Worm (Caenorhabditis elegans) whole organism, L2 larva: ENCODE results near the gene fip-3.
A peak's percentile ranks its signal among the peaks of the same experiment; 100 is the strongest.

Experiments
- C34F6.9 ChIP-seq: fragments of 150-350 bp; optimal IDR thresholded peaks from 2 replicates; lab custom pipeline; 2014; ENCODE audit warnings: missing biosample characterization, missing genetic modification characterization
- R02D3.7 ChIP-seq: fragments of 150-350 bp; optimal IDR thresholded peaks from 2 replicates; lab custom pipeline; 2014; ENCODE audit warnings: missing biosample characterization, missing genetic modification characterization
- ZK546.5 ChIP-seq: sonication (generic microtip); optimal IDR thresholded peaks from 2 replicates; lab custom pipeline; 2017; ENCODE audit warnings: missing biosample characterization, missing genetic modification characterization
- alr-1 ChIP-seq: fragments of 150-350 bp; optimal IDR thresholded peaks from 2 replicates; lab custom pipeline; 2014; ENCODE audit warnings: missing biosample characterization, missing genetic modification characterization
- ama-1 ChIP-seq: fragments of 150-350 bp; optimal IDR thresholded peaks from 2 replicates; lab custom pipeline; 2018; ENCODE audit warnings: inconsistent platforms
- blmp-1 ChIP-seq: sonication (generic microtip); optimal IDR thresholded peaks from 2 replicates; lab custom pipeline; 2017; ENCODE audit warnings: missing genetic modification characterization, mild to moderate bottlenecking, missing compliant biosample characterization, antibody characterized with exemption, moderate library complexity; ENCODE audit not compliant: insufficient read depth
- dmd-4 ChIP-seq: sonication (generic microtip); optimal IDR thresholded peaks from 2 replicates; lab custom pipeline; 2017; ENCODE audit warnings: missing biosample characterization, missing genetic modification characterization
- egl-27 ChIP-seq: sonication (generic microtip); optimal IDR thresholded peaks from 3 replicates; lab custom pipeline; 2017; ENCODE audit warnings: missing biosample characterization, missing genetic modification reagents, missing genetic modification characterization
- elt-3 ChIP-seq: sonication (generic microtip); optimal IDR thresholded peaks from 2 replicates; lab custom pipeline; 2017; ENCODE audit warnings: missing biosample characterization, missing genetic modification characterization
- fos-1 ChIP-seq: fragments of 150-350 bp; optimal IDR thresholded peaks from 2 replicates; lab custom pipeline; 2014; ENCODE audit warnings: missing biosample characterization, missing genetic modification characterization
- gmeb-1 ChIP-seq: fragments of 150-350 bp; optimal IDR thresholded peaks from 2 replicates; lab custom pipeline; 2014; ENCODE audit warnings: missing biosample characterization, missing genetic modification characterization
- lin-13 ChIP-seq: fragments of 150-350 bp; optimal IDR thresholded peaks from 2 replicates; lab custom pipeline; 2014; ENCODE audit warnings: missing biosample characterization, missing genetic modification reagents, missing genetic modification characterization
- lin-39 ChIP-seq: fragments of 150-350 bp; optimal IDR thresholded peaks from 2 replicates; lab custom pipeline; 2014; ENCODE audit warnings: missing biosample characterization, missing genetic modification reagents, missing genetic modification characterization
- lsy-2 ChIP-seq, 2 experiments: fragments of 150-350 bp in 1 of 2; sonication (generic microtip) in 1 of 2; optimal IDR thresholded peaks; 2 replicates each; lab custom pipeline; 2014 to 2017; ENCODE audit warnings: missing biosample characterization in 2 of 2, missing genetic modification characterization in 2 of 2
- mbf-1 ChIP-seq: sonication (generic microtip); optimal IDR thresholded peaks from 2 replicates; lab custom pipeline; 2017; ENCODE audit warnings: missing biosample characterization, missing genetic modification characterization
- mdl-1 ChIP-seq, 2 experiments: fragments of 150-350 bp in 1 of 2; sonication (generic microtip) in 1 of 2; optimal IDR thresholded peaks; 2 replicates each; lab custom pipeline; 2017; ENCODE audit warnings: missing biosample characterization in 2 of 2, missing genetic modification characterization in 2 of 2
- nhr-10 ChIP-seq: sonication (generic microtip); optimal IDR thresholded peaks from 2 replicates; lab custom pipeline; 2017; ENCODE audit warnings: missing biosample characterization, missing genetic modification characterization
- nhr-129 ChIP-seq: fragments of 150-350 bp; optimal IDR thresholded peaks from 2 replicates; lab custom pipeline; 2014; ENCODE audit warnings: missing biosample characterization, missing genetic modification characterization
- nhr-21 ChIP-seq: fragments of 150-350 bp; optimal IDR thresholded peaks from 2 replicates; lab custom pipeline; 2014; ENCODE audit warnings: missing biosample characterization, missing genetic modification characterization
- nhr-23 ChIP-seq: fragments of 150-350 bp; optimal IDR thresholded peaks from 2 replicates; lab custom pipeline; 2014; ENCODE audit warnings: missing biosample characterization, missing genetic modification reagents, missing genetic modification characterization
- nhr-237 ChIP-seq: fragments of 150-350 bp; optimal IDR thresholded peaks from 2 replicates; lab custom pipeline; 2014; ENCODE audit warnings: missing biosample characterization, missing genetic modification characterization
- nhr-6 ChIP-seq: fragments of 150-350 bp; optimal IDR thresholded peaks from 2 replicates; lab custom pipeline; 2014; ENCODE audit warnings: missing biosample characterization, missing genetic modification characterization
- nhr-77 ChIP-seq: fragments of 150-350 bp; optimal IDR thresholded peaks from 2 replicates; lab custom pipeline; 2014; ENCODE audit warnings: missing biosample characterization, missing genetic modification characterization
- sem-4 ChIP-seq: fragments of 150-350 bp; optimal IDR thresholded peaks from 2 replicates; lab custom pipeline; 2014; ENCODE audit warnings: missing biosample characterization, missing genetic modification reagents, missing genetic modification characterization
- skn-1 ChIP-seq: sonication (generic microtip); optimal IDR thresholded peaks from 2 replicates; lab custom pipeline; 2017; ENCODE audit warnings: missing biosample characterization, missing genetic modification characterization
- sma-3 ChIP-seq: sonication (generic microtip); optimal IDR thresholded peaks from 2 replicates; lab custom pipeline; 2016; ENCODE audit warnings: missing genetic modification reagents, missing genetic modification characterization, missing compliant biosample characterization
- sma-9 ChIP-seq, 2 experiments: fragments of 150-350 bp in 1 of 2; sonication (generic microtip) in 1 of 2; optimal IDR thresholded peaks; 2 replicates each; lab custom pipeline; 2014 to 2016; ENCODE audit warnings: missing genetic modification characterization in 2 of 2, mild to moderate bottlenecking in 1 of 2, missing biosample characterization in 1 of 2, missing compliant biosample characterization in 1 of 2, missing genetic modification reagents in 1 of 2, moderate library complexity in 1 of 2
- unc-39 ChIP-seq: fragments of 150-350 bp; optimal IDR thresholded peaks from 2 replicates; lab custom pipeline; 2014; ENCODE audit warnings: missing biosample characterization, missing genetic modification characterization
- unc-55 ChIP-seq: fragments of 150-350 bp; sonication (generic microtip); optimal IDR thresholded peaks from 3 replicates; lab custom pipeline; 2014; ENCODE audit warnings: missing biosample characterization, missing genetic modification reagents, missing genetic modification characterization
- zag-1 ChIP-seq: fragments of 150-350 bp; optimal IDR thresholded peaks from 2 replicates; lab custom pipeline; 2014; ENCODE audit warnings: missing biosample characterization, missing genetic modification characterization
- ztf-1 ChIP-seq: fragments of 200-800 bp; sonication (Bioruptor generic); conservative IDR thresholded peaks from 2 replicates; pipeline ENCODE4 v1.3.6; 2022; ENCODE audit warnings: missing genetic modification characterization, missing compliant biosample characterization
- ztf-11 ChIP-seq: sonication (generic microtip); optimal IDR thresholded peaks from 2 replicates; lab custom pipeline; 2017; ENCODE audit warnings: missing biosample characterization, missing genetic modification characterization
- ztf-4 ChIP-seq: fragments of 150-350 bp; optimal IDR thresholded peaks from 2 replicates; lab custom pipeline; 2014; ENCODE audit warnings: missing biosample characterization, missing genetic modification characterization

Gene fip-3

DNA sequence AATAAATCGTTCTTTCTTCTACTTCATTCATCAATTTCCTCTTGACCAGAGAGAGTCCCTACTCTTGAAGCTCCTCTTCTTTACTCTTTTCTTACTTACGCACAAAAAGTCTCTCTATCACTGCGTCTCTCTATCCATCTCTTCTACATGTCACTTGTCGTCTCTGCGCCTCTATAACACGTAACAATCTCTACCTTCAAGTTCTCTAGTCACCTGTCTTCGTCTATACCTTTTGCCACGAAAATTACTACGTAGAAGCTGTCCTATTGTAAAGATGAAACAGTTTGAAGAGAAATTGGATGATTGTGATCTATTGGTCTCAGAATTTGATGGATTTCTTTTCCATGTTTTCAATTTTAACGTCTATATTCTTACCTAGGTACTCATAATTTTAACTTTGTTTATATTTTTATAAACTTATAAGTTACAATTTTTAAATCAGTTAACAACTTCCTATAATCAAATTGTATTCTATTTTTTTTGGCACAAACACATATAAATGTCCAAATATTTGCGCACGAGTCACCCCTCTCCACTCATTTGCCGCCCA lies 32.4 kb downstream of the fip-3 start, which contains the start of gene C02D5.2 (continued):
- TF ChIP-seq sma-3 (GFP tag; lab: Kevin White, UChicago) (no peak), mbf-1 (tag; lab: Kevin White, UChicago) (no peak), egl-27 (tag; lab: Kevin White, UChicago) (peak; percentile 1), ama-1 (lab: Kevin White, UChicago) (no peak), nhr-6 (tag; lab: Kevin White, UChicago) (no peak), nhr-23 (tag; lab: Kevin White, UChicago) (no peak), C34F6.9 (peak; percentile 64), mdl-1 (tag; optimal IDR thresholded peaks at IDR 0.05; lab: Kevin White, UChicago) (no peak), ztf-1 (GFP tag; lab: Robert Waterston, UW) (no peak), ztf-4 (tag; lab: Kevin White, UChicago) (no peak), zag-1 (tag; lab: Kevin White, UChicago) (no peak), alr-1 (tag; lab: Kevin White, UChicago) (no peak), gmeb-1 (tag; lab: Kevin White, UChicago) (no peak), lin-39 (tag; lab: Kevin White, UChicago) (no peak), nhr-10 (tag; lab: Kevin White, UChicago) (no peak), lsy-2 (tag; optimal IDR thresholded peaks at IDR 0.05; lab: Kevin White, UChicago) (peak in 1 of 2 experiments; percentile 70), unc-39 (tag; lab: Kevin White, UChicago) (no peak), sem-4 (no peak)

ce11 chrIII:8555682-8556081 lies 33.6 kb downstream of the fip-3 start:
- TF ChIP-seq blmp-1 (tag; lab: Kevin White, UChicago) (peak; percentile 74), ztf-1 (GFP tag; lab: Robert Waterston, UW) (no peak), alr-1 (tag; lab: Kevin White, UChicago) (no peak)

DNA sequence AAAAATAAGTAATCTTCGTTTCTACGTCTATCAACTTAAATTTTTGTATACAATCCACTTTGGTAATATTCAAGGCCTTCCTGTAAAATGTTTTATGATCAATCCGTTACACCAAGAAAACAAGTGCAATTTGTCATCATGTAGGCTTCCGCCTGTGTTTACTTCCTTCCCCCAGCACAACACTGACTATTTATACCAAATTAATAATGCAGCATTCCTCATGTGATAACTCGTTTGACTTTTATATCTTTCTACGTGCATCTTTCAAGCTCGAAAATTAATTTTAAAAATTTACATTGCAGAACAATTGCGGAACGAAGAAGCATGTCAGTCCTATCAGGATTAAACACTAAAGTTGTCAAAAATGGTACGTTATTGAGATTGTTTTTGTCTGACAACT lies 34.8 kb downstream of the fip-3 start, which contains the start of gene gsto-2:
TSS of gene gsto-2 (plus strand) at position 301 of the 400 bp plus-strand sequence.
- TF ChIP-seq sem-4 (no peak), zag-1 (tag; lab: Kevin White, UChicago) (no peak), lin-13 (GFP tag; lab: Kevin White, UChicago) (no peak), dmd-4 (tag; lab: Kevin White, UChicago) (no peak), ztf-11 (tag; lab: Kevin White, UChicago) (no peak), ZK546.5 (tag; lab: Kevin White, UChicago) (no peak), nhr-21 (no peak), fos-1 (tag; lab: Kevin White, UChicago) (no peak), unc-39 (tag; lab: Kevin White, UChicago) (no peak)

ce11 chrIII:8552125-8552524 lies 37.2 kb downstream of the fip-3 start, which contains the start of gene C02D5.4:
C02D5.4 (plus strand) TSS chrIII:8552165.
- no peak for TF ChIP-seq ztf-11 (tag; lab: Kevin White, UChicago)
- peak; percentile 30 for TF ChIP-seq C34F6.9
- peak; percentile 22 for TF ChIP-seq nhr-129 (tag; lab: Kevin White, UChicago)
- no peak for TF ChIP-seq nhr-237
- no peak for TF ChIP-seq ztf-1 (GFP tag; lab: Robert Waterston, UW)
- peak; percentile 21 for TF ChIP-seq unc-55 (GFP tag; lab: Kevin White, UChicago)
- peak; percentile 53 for TF ChIP-seq sma-9 (GFP tag; optimal IDR thresholded peaks at IDR 0.05; lab: Kevin White, UChicago)
- no peak for TF ChIP-seq sma-9 (tag; optimal IDR thresholded peaks at IDR 0.05; lab: Kevin White, UChicago)
- peak; percentile 99 for TF ChIP-seq skn-1 (tag; lab: Kevin White, UChicago)
- TF ChIP-seq nhr-77 (tag; lab: Kevin White, UChicago), result no peak
- peak; percentile 40 for TF ChIP-seq fos-1 (tag; lab: Kevin White, UChicago)

DNA sequence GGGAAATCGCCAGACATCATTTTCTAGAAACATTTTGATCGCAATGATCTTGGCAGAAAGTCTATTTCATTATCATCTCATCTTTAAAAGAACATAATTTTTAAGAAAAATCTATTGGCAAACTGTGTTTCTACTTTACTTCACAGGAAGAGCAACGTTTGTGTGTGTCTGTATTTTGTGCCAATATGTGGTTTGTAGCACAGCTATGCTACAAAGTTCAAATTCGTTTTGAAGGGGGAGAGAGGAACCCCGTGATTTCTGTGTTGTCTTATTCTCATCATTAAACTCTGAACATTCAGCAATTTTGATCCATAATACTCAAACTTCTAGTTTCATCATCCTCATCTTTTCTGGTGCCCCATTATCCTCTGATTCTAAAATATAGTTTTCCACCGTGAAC lies 37.6 kb downstream of the fip-3 start:
- no peak for TF ChIP-seq skn-1 (tag; lab: Kevin White, UChicago)
- no peak for TF ChIP-seq ztf-11 (tag; lab: Kevin White, UChicago)
- no peak for TF ChIP-seq elt-3 (tag; lab: Kevin White, UChicago)
- no peak for TF ChIP-seq unc-39 (tag; lab: Kevin White, UChicago)
- no peak for TF ChIP-seq gmeb-1 (tag; lab: Kevin White, UChicago)
- no peak for TF ChIP-seq R02D3.7 (tag; lab: Kevin White, UChicago)
- no peak for TF ChIP-seq ZK546.5 (tag; lab: Kevin White, UChicago)
- TF ChIP-seq nhr-77 (tag; lab: Kevin White, UChicago), result no peak
- TF ChIP-seq, all 48 proteins: peak for 0
